Fruit fly (Drosophila melanogaster) whole organism, embryonic: ENCODE results near the gene CG1979.

Source experiments
- CG11504 ChIP-seq: fragments of 200-800 bp; sonication (Bioruptor generic); optimal IDR thresholded peaks from 3 replicates; lab custom pipeline; 2019; ENCODE audit warnings: missing biosample characterization, mild to moderate bottlenecking, missing genetic modification characterization, moderate library complexity
- CG2199 ChIP-seq: fragments of 200-800 bp; sonication (Bioruptor generic); IDR thresholded peaks from 3 replicates; pipeline ENCODE4 v1.3.6; 2022; ENCODE audit warnings: missing biosample characterization, missing genetic modification characterization
- CG6854 ChIP-seq: fragments of 200-800 bp; sonication (Bioruptor generic); optimal IDR thresholded peaks from 3 replicates; lab custom pipeline; 2017; ENCODE audit warnings: missing biosample characterization, mild to moderate bottlenecking, missing genetic modification characterization
- HLH4C ChIP-seq: fragments of 200-800 bp; sonication (Bioruptor generic); IDR thresholded peaks from 3 replicates; pipeline ENCODE4 v1.3.6; 2022; ENCODE audit warnings: missing biosample characterization, missing genetic modification characterization; ENCODE audit not compliant: partially characterized antibody
- Hey ChIP-seq: fragments of 200-800 bp; sonication (Bioruptor generic); optimal IDR thresholded peaks from 3 replicates; lab custom pipeline; 2018; ENCODE audit warnings: missing biosample characterization, mild to moderate bottlenecking, missing genetic modification characterization
- TFAM ChIP-seq: fragments of 200-800 bp; sonication (Bioruptor generic); optimal IDR thresholded peaks from 2 replicates; lab custom pipeline; 2017; ENCODE audit warnings: missing biosample characterization, missing genetic modification characterization, inconsistent platforms
- aop ChIP-seq: fragments of 200-800 bp; sonication (Bioruptor generic); IDR thresholded peaks from 2 replicates; pipeline ENCODE4 v1.3.6; 2022; ENCODE audit warnings: missing biosample characterization, missing genetic modification characterization
- bsh ChIP-seq, 2 experiments: fragments of 200-800 bp; sonication (Bioruptor generic); optimal IDR thresholded peaks; 2 replicates each; lab custom pipeline; 2017 to 2018; ENCODE audit warnings: mild to moderate bottlenecking in 2 of 2, missing biosample characterization in 2 of 2, missing genetic modification characterization in 2 of 2, moderate library complexity in 1 of 2
- ewg ChIP-seq: fragments of 200-800 bp; sonication (Bioruptor generic); optimal IDR thresholded peaks from 3 replicates; lab custom pipeline; 2017; ENCODE audit warnings: mild to moderate bottlenecking, missing biosample characterization, missing genetic modification reagents, missing genetic modification characterization
- kay ChIP-seq: fragments of 200-800 bp; sonication (Bioruptor generic); optimal IDR thresholded peaks from 2 replicates; lab custom pipeline; 2016; ENCODE audit warnings: missing biosample characterization, missing genetic modification characterization

dm6 chr3R:7059015-7059414 lies 4.6 kb downstream of the CG1979 start, which contains the start of gene dj:
- TF ChIP-seq ewg (GFP tag; lab: Kevin White, UChicago): no peak
- TF ChIP-seq CG6854 (GFP tag; lab: Kevin White, UChicago): no peak
- TF ChIP-seq CG11504 (tag; lab: Kevin White, UChicago): no peak
- TF ChIP-seq aop (GFP tag; lab: Robert Waterston, UW): no peak
- no peak for TF ChIP-seq CG2199
- no peak for TF ChIP-seq Hey
- no peak for TF ChIP-seq bsh (GFP tag; optimal IDR thresholded peaks at IDR 0.05; lab: Kevin White, UChicago)
- TF ChIP-seq HLH4C (GFP tag; lab: Robert Waterston, UW): no peak
- no peak for TF ChIP-seq TFAM (GFP tag; lab: Kevin White, UChicago)
- no peak for TF ChIP-seq kay (GFP tag; lab: Kevin White, UChicago)
